Worm (Caenorhabditis elegans): ENCODE data around the gene B0507.1.

The B0507.1 gene

ce11 chrV:8785526-8785925 is 9.2 kb downstream of the B0507.1 start (continued):
- TF ChIP-seq mes-2 (tag; optimal IDR thresholded peaks at IDR 0.05; ENCODE audit: poor library complexity, severe bottlenecking) (no peak), D1046.2 (GFP tag; IDR thresholded peaks at IDR 0.05) (no peak), zfp-2 (tag; optimal IDR thresholded peaks at IDR 0.05) (no peak), ceh-82 (tag; optimal IDR thresholded peaks at IDR 0.05) (no peak), unc-39 (tag; optimal IDR thresholded peaks at IDR 0.05) (no peak), daf-8 (GFP tag; IDR thresholded peaks at IDR 0.05) (no peak), dmd-9 (GFP tag; IDR thresholded peaks at IDR 0.05) (no peak), ama-1 (optimal IDR thresholded peaks at IDR 0.05) (no peak), zfp-3 (GFP tag; conservative IDR thresholded peaks at IDR 0.05) (0 out of 2 replicates have a peak, but pooled peaks have one; percentile 39), lin-29 (GFP tag; IDR thresholded peaks at IDR 0.05) (no peak), nhr-48 (tag; optimal IDR thresholded peaks at IDR 0.05) (no peak), skn-1 (tag; optimal IDR thresholded peaks at IDR 0.05) (no peak), aly-2 (tag; optimal IDR thresholded peaks at IDR 0.05) (no peak), mdt-29 (GFP tag; IDR thresholded peaks at IDR 0.05) (no peak), lin-38 (GFP tag; IDR thresholded peaks at IDR 0.05) (no peak), ctbp-1 (GFP tag; IDR thresholded peaks at IDR 0.05) (no peak), Y75B8A.6 (GFP tag; IDR thresholded peaks at IDR 0.05) (no peak), Y105C5A.15 (GFP tag; IDR thresholded peaks at IDR 0.05) (no peak), saeg-2 (GFP tag; IDR thresholded peaks at IDR 0.05) (no peak), fkh-10 (GFP tag; optimal IDR thresholded peaks at IDR 0.05) (no peak), daf-19 (GFP tag; conservative IDR thresholded peaks at IDR 0.05) (no peak), nhr-102 (tag; optimal IDR thresholded peaks at IDR 0.05) (peak; percentile 12), lin-1 (GFP tag; IDR thresholded peaks at IDR 0.05) (no peak), nhr-237 (tag; optimal IDR thresholded peaks at IDR 0.05) (no peak), ztf-7 (tag; optimal IDR thresholded peaks at IDR 0.05) (no peak), zip-11 (GFP tag; IDR thresholded peaks at IDR 0.05) (no peak), pha-4 (GFP tag; IDR thresholded peaks at IDR 0.05) (no peak), pha-4 (tag; optimal IDR thresholded peaks at IDR 0.05) (no peak), F37D6.2 (tag; optimal IDR thresholded peaks at IDR 0.05) (no peak), nhr-111 (GFP tag; optimal IDR thresholded peaks at IDR 0.05) (no peak), T20F7.1 (GFP tag; optimal IDR thresholded peaks at IDR 0.05) (no peak), spr-1 (tag; optimal IDR thresholded peaks at IDR 0.05) (no peak), ceh-62 (tag; optimal IDR thresholded peaks at IDR 0.05) (no peak)

ce11 chrV:8786245-8786644 is 9.9 kb downstream of the B0507.1 start, which contains the start of gene sup-37:
TSS of gene sup-37 (plus strand) at chrV:8786545.
- no peak for TF ChIP-seq pqm-1 (tag; optimal IDR thresholded peaks at IDR 0.05)
- TF ChIP-seq madf-9 (GFP tag; conservative IDR thresholded peaks at IDR 0.05): no peak
- no peak for TF ChIP-seq duxl-1 (tag; optimal IDR thresholded peaks at IDR 0.05; ENCODE audit: poor library complexity)
- TF ChIP-seq hlh-30 (tag; optimal IDR thresholded peaks at IDR 0.05; ENCODE audit: insufficient read depth): peak; percentile 31
- TF ChIP-seq aha-1 (tag): peak; percentile 3
- TF ChIP-seq dmd-8 (GFP tag; IDR thresholded peaks at IDR 0.05): no peak

- no peak for TF ChIP-seq ceh-82 (tag; optimal IDR thresholded peaks at IDR 0.05)
- peak; percentile 96 for TF ChIP-seq aha-1 (tag)
- TF ChIP-seq mep-1 (tag; optimal IDR thresholded peaks at IDR 0.05): no peak
Observed at ce11 chrV:8789345-8789744, 13.0 kb downstream of the B0507.1 start.
